Worm (Caenorhabditis elegans) whole organism, L3 larva: ENCODE measurements around the gene Y38F1A.1.
A peak's percentile ranks its signal among the peaks of the same experiment; 100 is the strongest.

Source experiments
- aly-2 ChIP-seq: fragments of 150-350 bp; optimal IDR thresholded peaks from 2 replicates; lab custom pipeline; 2014; ENCODE audit warnings: missing biosample characterization, missing genetic modification characterization
- ama-1 ChIP-seq: fragments of 150-350 bp; optimal IDR thresholded peaks from 2 replicates; lab custom pipeline; 2018
- ceh-16 ChIP-seq: sonication (generic microtip); optimal IDR thresholded peaks from 2 replicates; lab custom pipeline; 2017; ENCODE audit warnings: missing biosample characterization, missing genetic modification characterization
- ceh-28 ChIP-seq: fragments of 150-350 bp; optimal IDR thresholded peaks from 2 replicates; lab custom pipeline; 2014; ENCODE audit warnings: missing biosample characterization, missing genetic modification reagents, missing genetic modification characterization
- ceh-82 ChIP-seq: fragments of 150-350 bp; optimal IDR thresholded peaks from 2 replicates; lab custom pipeline; 2014; ENCODE audit warnings: missing biosample characterization, missing genetic modification characterization
- ceh-9 ChIP-seq: sonication (generic microtip); optimal IDR thresholded peaks from 2 replicates; lab custom pipeline; 2018; ENCODE audit warnings: missing biosample characterization, missing genetic modification characterization
- egl-5 ChIP-seq: fragments of 150-350 bp; optimal IDR thresholded peaks from 2 replicates; lab custom pipeline; 2017; ENCODE audit warnings: missing biosample characterization, missing genetic modification reagents, missing genetic modification characterization, inconsistent platforms
- elt-1 ChIP-seq: fragments of 150-350 bp; optimal IDR thresholded peaks from 2 replicates; lab custom pipeline; 2014; ENCODE audit warnings: missing biosample characterization, missing genetic modification characterization
- elt-2 ChIP-seq: sonication (generic microtip); optimal IDR thresholded peaks from 2 replicates; lab custom pipeline; 2016; ENCODE audit warnings: missing genetic modification reagents, mild to moderate bottlenecking, missing genetic modification characterization, missing compliant biosample characterization
- elt-3 ChIP-seq, 3 experiments: fragments of 150-350 bp in 1 of 3; sonication (generic microtip) in 2 of 3; optimal IDR thresholded peaks; 2 replicates in 2 of 3; 4 replicates in 1 of 3; lab custom pipeline; 2014 to 2017; ENCODE audit warnings: missing biosample characterization in 3 of 3, missing genetic modification characterization in 3 of 3
- eor-1 ChIP-seq, 2 experiments: fragments of 150-350 bp; optimal IDR thresholded peaks; 2 replicates each; lab custom pipeline; 2014 to 2018; ENCODE audit warnings: missing biosample characterization in 2 of 2, missing genetic modification characterization in 2 of 2
- fkh-10 ChIP-seq: sonication (generic microtip); optimal IDR thresholded peaks from 2 replicates; lab custom pipeline; 2017; ENCODE audit warnings: missing biosample characterization, missing genetic modification reagents, missing genetic modification characterization
- fkh-2 ChIP-seq: fragments of 150-350 bp; optimal IDR thresholded peaks from 2 replicates; lab custom pipeline; 2014; ENCODE audit warnings: missing biosample characterization, missing genetic modification reagents, missing genetic modification characterization
- hmg-11 ChIP-seq: sonication (generic microtip); optimal IDR thresholded peaks from 2 replicates; lab custom pipeline; 2016; ENCODE audit warnings: missing genetic modification characterization, missing compliant biosample characterization
- jun-1 ChIP-seq: fragments of 150-350 bp; optimal IDR thresholded peaks from 2 replicates; lab custom pipeline; 2014; ENCODE audit warnings: missing biosample characterization, missing genetic modification reagents, missing genetic modification characterization
- lsy-12 ChIP-seq: sonication (generic microtip); optimal IDR thresholded peaks from 2 replicates; lab custom pipeline; 2016; ENCODE audit warnings: mild to moderate bottlenecking, missing genetic modification characterization, missing compliant biosample characterization
- mdl-1 ChIP-seq: fragments of 150-350 bp; optimal IDR thresholded peaks from 2 replicates; lab custom pipeline; 2014; ENCODE audit warnings: missing biosample characterization, missing genetic modification characterization
- mml-1 ChIP-seq: fragments of 150-350 bp; sonication (generic microtip); optimal IDR thresholded peaks from 3 replicates; lab custom pipeline; 2014; ENCODE audit warnings: missing biosample characterization, missing genetic modification characterization
- nfya-1 ChIP-seq: sonication (generic microtip); optimal IDR thresholded peaks from 2 replicates; lab custom pipeline; 2017; ENCODE audit warnings: missing genetic modification characterization, mild to moderate bottlenecking, missing compliant biosample characterization, antibody characterized with exemption, moderate library complexity; ENCODE audit not compliant: insufficient read depth
- nhr-11 ChIP-seq: fragments of 150-350 bp; optimal IDR thresholded peaks from 2 replicates; lab custom pipeline; 2014; ENCODE audit warnings: missing biosample characterization, missing genetic modification characterization
- nhr-23 ChIP-seq: fragments of 150-350 bp; optimal IDR thresholded peaks from 2 replicates; lab custom pipeline; 2014; ENCODE audit warnings: missing biosample characterization, missing genetic modification reagents, missing genetic modification characterization
- nhr-237 ChIP-seq: fragments of 150-350 bp; optimal IDR thresholded peaks from 2 replicates; lab custom pipeline; 2014; ENCODE audit warnings: missing biosample characterization, missing genetic modification characterization
- nhr-25 ChIP-seq: sonication (generic microtip); optimal IDR thresholded peaks from 2 replicates; lab custom pipeline; 2017; ENCODE audit warnings: missing biosample characterization, missing genetic modification characterization
- nhr-28 ChIP-seq: fragments of 150-350 bp; optimal IDR thresholded peaks from 2 replicates; lab custom pipeline; 2014; ENCODE audit warnings: missing biosample characterization, missing genetic modification characterization
- nhr-43 ChIP-seq: sonication (generic microtip); optimal IDR thresholded peaks from 2 replicates; lab custom pipeline; 2016; ENCODE audit warnings: mild to moderate bottlenecking, missing genetic modification characterization, missing compliant biosample characterization; ENCODE audit not compliant: poor library complexity, severe bottlenecking
- nhr-67 ChIP-seq: fragments of 150-350 bp; optimal IDR thresholded peaks from 2 replicates; lab custom pipeline; 2014; ENCODE audit warnings: missing biosample characterization, missing genetic modification characterization
- nhr-77 ChIP-seq: fragments of 150-350 bp; optimal IDR thresholded peaks from 2 replicates; lab custom pipeline; 2014; ENCODE audit warnings: missing biosample characterization, missing genetic modification characterization
- pqm-1 ChIP-seq: fragments of 150-350 bp; optimal IDR thresholded peaks from 2 replicates; lab custom pipeline; 2017; ENCODE audit warnings: missing biosample characterization, missing genetic modification characterization, inconsistent platforms
- sea-2 ChIP-seq: fragments of 150-350 bp; sonication (generic microtip); optimal IDR thresholded peaks from 4 replicates; lab custom pipeline; 2014; ENCODE audit warnings: missing biosample characterization, missing genetic modification reagents, missing genetic modification characterization
- tbx-2 ChIP-seq: sonication (generic microtip); optimal IDR thresholded peaks from 2 replicates; lab custom pipeline; 2016; ENCODE audit warnings: mild to moderate bottlenecking, missing genetic modification characterization, missing compliant biosample characterization
- unc-39 ChIP-seq: sonication (generic microtip); optimal IDR thresholded peaks from 4 replicates; lab custom pipeline; 2017; ENCODE audit warnings: missing biosample characterization, missing genetic modification characterization
- unc-62 ChIP-seq: fragments of 150-350 bp; sonication (generic microtip); optimal IDR thresholded peaks from 4 replicates; lab custom pipeline; 2014; ENCODE audit warnings: missing biosample characterization, missing genetic modification reagents, missing genetic modification characterization
- zag-1 ChIP-seq: fragments of 150-350 bp; optimal IDR thresholded peaks from 2 replicates; lab custom pipeline; 2014; ENCODE audit warnings: missing biosample characterization, missing genetic modification characterization
- ztf-11 ChIP-seq: fragments of 150-350 bp; optimal IDR thresholded peaks from 2 replicates; lab custom pipeline; 2014; ENCODE audit warnings: missing biosample characterization, missing genetic modification characterization
- ztf-4 ChIP-seq: fragments of 150-350 bp; optimal IDR thresholded peaks from 2 replicates; lab custom pipeline; 2014; ENCODE audit warnings: missing biosample characterization, missing genetic modification characterization

Y38F1A.1 gene

DNA sequence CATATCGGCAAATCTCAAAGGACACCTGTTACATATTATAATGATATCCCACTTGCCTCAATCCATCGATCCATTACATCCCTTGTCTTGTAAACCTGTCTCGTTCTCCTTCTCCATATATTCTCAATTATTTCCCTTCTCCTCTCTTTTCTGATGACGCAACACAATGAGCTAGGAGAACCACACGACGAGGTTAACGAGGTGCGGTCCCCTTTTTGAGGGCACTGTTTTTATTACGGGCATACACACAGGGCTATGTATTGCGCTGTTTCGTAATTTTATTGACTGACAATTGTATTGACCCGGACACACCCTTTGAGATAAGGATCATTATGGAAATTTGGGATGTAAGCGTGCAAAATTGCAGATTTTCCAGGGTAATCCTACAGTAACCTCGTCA lies 24.1 kb upstream of the Y38F1A.1 start:
- TF ChIP-seq ceh-9 (tag; lab: Kevin White, UChicago): no peak

DNA sequence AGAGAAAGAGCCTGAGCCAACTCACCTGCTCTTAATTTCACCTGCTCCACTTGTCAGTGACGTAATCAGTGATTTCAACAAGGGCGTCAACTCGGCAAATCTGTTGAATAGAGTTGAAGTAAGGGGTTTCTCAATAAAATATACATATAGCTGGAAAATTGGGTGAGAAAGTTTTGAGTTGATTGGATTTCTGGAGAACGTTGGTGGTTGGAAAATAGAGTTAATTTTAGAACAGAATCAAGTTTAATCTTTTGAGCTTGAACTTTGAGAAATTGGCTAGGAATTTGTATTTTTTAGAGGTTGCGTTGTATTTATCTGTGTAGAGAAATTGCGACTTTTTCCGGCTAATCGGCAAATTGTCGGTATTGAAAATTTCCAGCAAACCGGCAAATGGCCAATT lies 15.1 kb upstream of the Y38F1A.1 start, which contains the start of gene Y38F1A.4:
Gene Y38F1A.4, minus strand, starts transcription at position 101 of the 400 bp plus-strand sequence.
- no peak for TF ChIP-seq unc-39
- TF ChIP-seq nhr-28: no peak
- TF ChIP-seq jun-1 (tag; lab: Kevin White, UChicago): no peak
- no peak for TF ChIP-seq ceh-9 (tag; lab: Kevin White, UChicago)
- TF ChIP-seq fkh-2 (tag; lab: Kevin White, UChicago): no peak
- TF ChIP-seq elt-3 (tag; optimal IDR thresholded peaks at IDR 0.05; lab: Kevin White, UChicago): no peak
- no peak for TF ChIP-seq lsy-12 (tag; lab: Kevin White, UChicago)
- no peak for TF ChIP-seq nhr-11 (tag; lab: Kevin White, UChicago)
- no peak for TF ChIP-seq hmg-11 (tag; lab: Kevin White, UChicago)
- TF ChIP-seq eor-1 (tag; optimal IDR thresholded peaks at IDR 0.05; lab: Kevin White, UChicago): no peak
- no peak for TF ChIP-seq mdl-1 (tag; lab: Kevin White, UChicago)
- TF ChIP-seq, all 47 proteins: peak for 0

- no peak for TF ChIP-seq nhr-28
- TF ChIP-seq nhr-67: no peak
- no peak for TF ChIP-seq elt-2 (tag; lab: Kevin White, UChicago)
- no peak for TF ChIP-seq ztf-4 (tag; lab: Kevin White, UChicago)
- no peak for TF ChIP-seq zag-1 (tag; lab: Kevin White, UChicago)
- no peak for TF ChIP-seq elt-1 (tag; lab: Kevin White, UChicago)
- TF ChIP-seq unc-62 (GFP tag; lab: Kevin White, UChicago): no peak
- TF ChIP-seq pqm-1 (tag; lab: Kevin White, UChicago): no peak
- no peak for TF ChIP-seq hmg-11 (tag; lab: Kevin White, UChicago)
- TF ChIP-seq lsy-12 (tag; lab: Kevin White, UChicago): no peak
- TF ChIP-seq tbx-2 (tag; lab: Kevin White, UChicago): no peak
- no peak for TF ChIP-seq ceh-82 (tag; lab: Kevin White, UChicago)
- TF ChIP-seq aly-2 (tag; lab: Kevin White, UChicago): no peak
Observed at ce11 chrII:12968448-12968969, 13.9 kb upstream of the Y38F1A.1 start.

- no peak for TF ChIP-seq ceh-82 (tag; lab: Kevin White, UChicago)
- no peak for TF ChIP-seq pqm-1 (tag; lab: Kevin White, UChicago)
- TF ChIP-seq mml-1: no peak
- TF ChIP-seq ztf-11 (tag; lab: Kevin White, UChicago): no peak
- TF ChIP-seq lsy-12 (tag; lab: Kevin White, UChicago): no peak
- no peak for TF ChIP-seq nhr-43 (tag; lab: Kevin White, UChicago)
- TF ChIP-seq egl-5 (tag; lab: Kevin White, UChicago): no peak
- no peak for TF ChIP-seq ceh-9 (tag; lab: Kevin White, UChicago)
- no peak for TF ChIP-seq ama-1 (lab: Kevin White, UChicago)
- no peak for TF ChIP-seq hmg-11 (tag; lab: Kevin White, UChicago)
- no peak for TF ChIP-seq nhr-28
- TF ChIP-seq fkh-10 (GFP tag; lab: Kevin White, UChicago): no peak
- TF ChIP-seq jun-1 (tag; lab: Kevin White, UChicago): no peak
- TF ChIP-seq elt-3 (tag; optimal IDR thresholded peaks at IDR 0.05; lab: Kevin White, UChicago): no peak
- no peak for TF ChIP-seq tbx-2 (tag; lab: Kevin White, UChicago)
- no peak for TF ChIP-seq nhr-23
- no peak for TF ChIP-seq unc-62 (GFP tag; lab: Kevin White, UChicago)
- TF ChIP-seq nhr-237 (tag; lab: Kevin White, UChicago): no peak
- no peak for TF ChIP-seq ztf-4 (tag; lab: Kevin White, UChicago)
Observed at ce11 chrII:12966274-12966673, 11.7 kb upstream of the Y38F1A.1 start.

DNA sequence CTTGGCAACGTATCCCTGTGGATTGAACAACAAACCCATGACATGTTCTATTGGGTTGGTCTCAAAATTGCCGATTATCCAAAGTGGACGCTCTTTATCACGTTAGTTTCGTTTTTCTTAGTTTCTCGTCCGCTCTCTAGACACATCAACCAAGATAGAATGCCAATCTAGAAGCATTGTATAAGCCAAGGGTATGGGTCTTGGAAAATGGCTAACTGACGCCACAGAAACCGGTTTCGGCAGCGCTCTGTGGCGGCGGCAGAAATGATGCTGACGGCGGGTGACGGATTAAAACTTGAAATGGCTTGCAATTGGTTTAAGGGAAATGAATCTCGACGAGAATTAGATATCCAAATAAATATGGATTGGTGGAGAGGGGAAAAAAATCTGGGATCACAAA lies 11.0 kb upstream of the Y38F1A.1 start:
- peak; percentile 72 for TF ChIP-seq nhr-25 (tag; lab: Kevin White, UChicago)
- TF ChIP-seq ama-1 (lab: Kevin White, UChicago): peak; percentile 52
- no peak for TF ChIP-seq ceh-28 (tag; lab: Kevin White, UChicago)
- TF ChIP-seq nfya-1 (tag; lab: Kevin White, UChicago): peak; percentile 16
- no peak for TF ChIP-seq nhr-28

DNA sequence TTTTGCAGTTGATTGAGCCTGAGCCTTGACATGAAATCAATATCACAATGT lies 10.8 kb upstream of the Y38F1A.1 start, which contains the start of gene ptr-18:
Gene ptr-18, plus strand, starts transcription at position 9 of the 51 bp plus-strand sequence.
- TF ChIP-seq sea-2 (GFP tag; lab: Kevin White, UChicago): no peak
- TF ChIP-seq ceh-28 (tag; lab: Kevin White, UChicago): no peak
- TF ChIP-seq unc-62 (GFP tag; lab: Kevin White, UChicago): no peak
- no peak for TF ChIP-seq mml-1
- no peak for TF ChIP-seq hmg-11 (tag; lab: Kevin White, UChicago)
- TF ChIP-seq elt-1 (tag; lab: Kevin White, UChicago): no peak
- no peak for TF ChIP-seq nhr-77
- no peak for TF ChIP-seq jun-1 (tag; lab: Kevin White, UChicago)
- TF ChIP-seq nhr-43 (tag; lab: Kevin White, UChicago): no peak
- TF ChIP-seq nhr-237 (tag; lab: Kevin White, UChicago): no peak
- no peak for TF ChIP-seq ceh-16 (tag; lab: Kevin White, UChicago)
